Worm (Caenorhabditis elegans) whole organism, young adult: Measurements from ENCODE around the gene col-109.

Experiments used
- B0336.3 ChIP-seq: fragments of 200-800 bp; sonication (Bioruptor generic); IDR thresholded peaks from 2 replicates; pipeline ENCODE4 v1.3.6; 2022; ENCODE audit warnings: missing genetic modification characterization, missing compliant biosample characterization
- F57C9.4 ChIP-seq: sonication (generic microtip); optimal IDR thresholded peaks from 2 replicates; lab custom pipeline; 2017; ENCODE audit warnings: mild to moderate bottlenecking, missing genetic modification characterization, missing compliant biosample characterization
- K12H6.12 ChIP-seq: fragments of 200-800 bp; sonication (Bioruptor generic); optimal IDR thresholded peaks from 2 replicates; lab custom pipeline; 2018; ENCODE audit warnings: mild to moderate bottlenecking, missing genetic modification characterization, missing compliant biosample characterization
- T07F8.4 ChIP-seq: sonication (generic microtip); optimal IDR thresholded peaks from 2 replicates; lab custom pipeline; 2016; ENCODE audit warnings: mild to moderate bottlenecking, missing genetic modification characterization, moderate library complexity, missing compliant biosample characterization
- akir-1 ChIP-seq: fragments of 200-800 bp; sonication (Bioruptor generic); optimal IDR thresholded peaks from 2 replicates; lab custom pipeline; 2018; ENCODE audit warnings: mild to moderate bottlenecking, missing genetic modification characterization, moderate library complexity, missing compliant biosample characterization
- atf-7 ChIP-seq: sonication (generic microtip); optimal IDR thresholded peaks from 2 replicates; lab custom pipeline; 2017; ENCODE audit warnings: mild to moderate bottlenecking, missing genetic modification characterization, missing compliant biosample characterization
- cebp-1 ChIP-seq, 2 experiments: fragments of 200-800 bp in 1 of 2; sonication (Bioruptor generic) in 1 of 2; sonication (generic microtip) in 1 of 2; IDR thresholded peaks in 1 of 2; optimal IDR thresholded peaks in 1 of 2; 2 replicates each; pipeline versions ENCODE4 v1.3.6 to Lab custom; 2017 to 2022; ENCODE audit warnings: missing compliant biosample characterization in 2 of 2, missing genetic modification characterization in 2 of 2, mild to moderate bottlenecking in 1 of 2, missing genetic modification reagents in 1 of 2, moderate library complexity in 1 of 2
- cebp-2 ChIP-seq: fragments of 200-800 bp; sonication (Bioruptor generic); IDR thresholded peaks from 2 replicates; pipeline ENCODE4 v1.3.6; 2022; ENCODE audit warnings: missing genetic modification characterization, missing compliant biosample characterization
- ceh-27 ChIP-seq: fragments of 200-800 bp; sonication (Bioruptor generic); optimal IDR thresholded peaks from 2 replicates; lab custom pipeline; 2018; ENCODE audit warnings: mild to moderate bottlenecking, missing genetic modification characterization, moderate library complexity, missing compliant biosample characterization
- chd-7 ChIP-seq: sonication (generic microtip); optimal IDR thresholded peaks from 2 replicates; lab custom pipeline; 2016; ENCODE audit warnings: mild to moderate bottlenecking, missing genetic modification characterization, moderate library complexity, missing compliant biosample characterization
- die-1 ChIP-seq: sonication (generic microtip); optimal IDR thresholded peaks from 2 replicates; lab custom pipeline; 2016; ENCODE audit warnings: missing genotype, mild to moderate bottlenecking, missing genetic modification characterization, missing compliant biosample characterization
- dox-1 ChIP-seq: fragments of 200-800 bp; sonication (Bioruptor generic); IDR thresholded peaks from 2 replicates; pipeline ENCODE4 v1.3.6; 2022; ENCODE audit warnings: missing genetic modification reagents, missing genetic modification characterization, missing compliant biosample characterization
- dpff-1 ChIP-seq: sonication (generic microtip); optimal IDR thresholded peaks from 2 replicates; lab custom pipeline; 2017; ENCODE audit warnings: mild to moderate bottlenecking, missing genetic modification characterization, missing compliant biosample characterization
- egrh-3 ChIP-seq: fragments of 200-800 bp; sonication (Bioruptor generic); IDR thresholded peaks from 2 replicates; pipeline ENCODE4 v1.3.6; 2022; ENCODE audit warnings: missing genetic modification reagents, missing genetic modification characterization, missing compliant biosample characterization
- gei-17 ChIP-seq: fragments of 200-800 bp; sonication (Bioruptor generic); optimal IDR thresholded peaks from 2 replicates; lab custom pipeline; 2018; ENCODE audit warnings: mild to moderate bottlenecking, missing genetic modification characterization, missing compliant biosample characterization
- lag-1 ChIP-seq: fragments of 200-800 bp; sonication (Bioruptor generic); IDR thresholded peaks from 2 replicates; pipeline ENCODE4 v1.3.6; 2022; ENCODE audit warnings: missing genetic modification reagents, missing genetic modification characterization, missing compliant biosample characterization
- lin-26 ChIP-seq: fragments of 200-800 bp; sonication (Bioruptor generic); IDR thresholded peaks from 2 replicates; pipeline ENCODE4 v1.3.6; 2022; ENCODE audit warnings: missing genetic modification reagents, missing genetic modification characterization, missing compliant biosample characterization
- lin-35 ChIP-seq, 3 experiments: fragments of 150-350 bp in 2 of 3; sonication (generic microtip) in 1 of 3; optimal IDR thresholded peaks; 2 replicates each; lab custom pipeline; 2014 to 2018; ENCODE audit warnings: missing biosample characterization in 3 of 3, missing genetic modification characterization in 3 of 3, missing genetic modification reagents in 3 of 3
- lin-40 ChIP-seq: sonication (generic microtip); optimal IDR thresholded peaks from 2 replicates; lab custom pipeline; 2016; ENCODE audit warnings: missing genetic modification characterization, mild to moderate bottlenecking, missing compliant biosample characterization, missing genotype, missing genetic modification reagents
- lir-1 ChIP-seq: fragments of 200-800 bp; sonication (Bioruptor generic); conservative IDR thresholded peaks from 2 replicates; pipeline ENCODE4 v1.3.6; 2022; ENCODE audit warnings: missing genetic modification reagents, missing genetic modification characterization, missing compliant biosample characterization
- madf-6 ChIP-seq: fragments of 200-800 bp; sonication (Bioruptor generic); IDR thresholded peaks from 2 replicates; pipeline ENCODE4 v1.3.6; 2022; ENCODE audit warnings: missing genetic modification reagents, missing genetic modification characterization, missing compliant biosample characterization
- mcd-1 ChIP-seq: fragments of 200-800 bp; sonication (Bioruptor generic); IDR thresholded peaks from 2 replicates; pipeline ENCODE4 v1.3.6; 2022; ENCODE audit warnings: missing genetic modification reagents, missing genetic modification characterization, missing compliant biosample characterization
- mel-28 ChIP-seq: sonication (generic microtip); optimal IDR thresholded peaks from 2 replicates; lab custom pipeline; 2016; ENCODE audit warnings: borderline replicate concordance, mild to moderate bottlenecking, missing genetic modification characterization, missing compliant biosample characterization
- nfya-1 ChIP-seq: sonication (generic microtip); optimal IDR thresholded peaks from 2 replicates; lab custom pipeline; 2017; ENCODE audit warnings: antibody characterized with exemption, missing compliant biosample characterization, missing genetic modification characterization, borderline replicate concordance; ENCODE audit not compliant: insufficient read depth
- nhr-120 ChIP-seq: fragments of 200-800 bp; sonication (Bioruptor generic); IDR thresholded peaks from 2 replicates; pipeline ENCODE4 v1.3.6; 2022; ENCODE audit warnings: missing genetic modification characterization, missing compliant biosample characterization
- rcor-1 ChIP-seq: fragments of 200-800 bp; sonication (Bioruptor generic); IDR thresholded peaks from 2 replicates; pipeline ENCODE4 v1.3.6; 2022; ENCODE audit warnings: missing genetic modification reagents, missing genetic modification characterization, missing compliant biosample characterization
- sdz-38 ChIP-seq: sonication (generic microtip); optimal IDR thresholded peaks from 2 replicates; lab custom pipeline; 2016; ENCODE audit warnings: missing genotype, missing genetic modification characterization, missing compliant biosample characterization
- snpc-4 ChIP-seq, 5 experiments: fragments of 150-350 bp in 1 of 5; sonication (generic microtip) in 4 of 5; optimal IDR thresholded peaks; 2 replicates each; lab custom pipeline; 2014 to 2018; ENCODE audit warnings: missing genetic modification characterization in 5 of 5, missing biosample characterization in 3 of 5, antibody characterized with exemption in 2 of 5, mild to moderate bottlenecking in 2 of 5, missing compliant biosample characterization in 2 of 5, missing genotype in 2 of 5, moderate library complexity in 2 of 5, missing genetic modification reagents in 1 of 5
- zfh-2 ChIP-seq: fragments of 200-800 bp; sonication (Bioruptor generic); conservative IDR thresholded peaks from 2 replicates; pipeline ENCODE4 v1.3.6; 2022; ENCODE audit warnings: missing genetic modification reagents, missing genetic modification characterization, missing compliant biosample characterization
- ztf-22 ChIP-seq: fragments of 200-800 bp; sonication (Bioruptor generic); optimal IDR thresholded peaks from 2 replicates; lab custom pipeline; 2018; ENCODE audit warnings: mild to moderate bottlenecking, missing genetic modification characterization, moderate library complexity, missing compliant biosample characterization

col-109 gene

ce11 chrIV:1826737-1827136, 6.7 kb upstream of the col-109 start:
- TF ChIP-seq lin-35 (GFP tag; optimal IDR thresholded peaks at IDR 0.05; lab: Kevin White, UChicago) (peak in 1 of 3 experiments; percentile 7), ztf-22 (GFP tag; lab: Kevin White, UChicago) (no peak), akir-1 (no peak), atf-7 (no peak), F57C9.4 (tag; lab: Kevin White, UChicago) (no peak), cebp-2 (no peak)

ce11 chrIV:1825789-1826188, 5.7 kb upstream of the col-109 start:
- TF ChIP-seq zfh-2 (GFP tag; lab: Robert Waterston, UW), result peak; percentile 89
- TF ChIP-seq nhr-120 (GFP tag; lab: Robert Waterston, UW), result no peak
- TF ChIP-seq dox-1 (GFP tag; lab: Robert Waterston, UW), result no peak
- TF ChIP-seq egrh-3 (GFP tag; lab: Robert Waterston, UW), result peak; percentile 77; the same call in 1 of the 2 replicates
- TF ChIP-seq nfya-1, result no peak
- TF ChIP-seq, all 124 proteins: peak for 2

ce11 chrIV:1824065-1824531, 4.0 kb upstream of the col-109 start, which contains the start of gene cmk-1:
cmk-1 (plus strand) TSS chrIV:1824481.
- TF ChIP-seq mcd-1 (GFP tag; lab: Robert Waterston, UW) (peak; percentile 27; the same call in 1 of the 2 replicates), rcor-1 (GFP tag; lab: Robert Waterston, UW) (0 out of 2 replicates have a peak, but pooled peaks have one; percentile 7), mel-28 (tag; lab: Kevin White, UChicago) (no peak), egrh-3 (GFP tag; lab: Robert Waterston, UW) (peak; percentile 31), nfya-1 (no peak), lir-1 (GFP tag; lab: Robert Waterston, UW) (no peak), ceh-27 (GFP tag; lab: Kevin White, UChicago) (peak; percentile 51), lag-1 (no peak), B0336.3 (GFP tag; lab: Robert Waterston, UW) (peak; percentile 15; the same call in 1 of the 2 replicates), lin-40 (tag; lab: Kevin White, UChicago) (peak; percentile 34), cebp-1 (GFP tag; IDR thresholded peaks at IDR 0.05; lab: Robert Waterston, UW) (no peak), cebp-1 (tag; optimal IDR thresholded peaks at IDR 0.05; lab: Kevin White, UChicago) (peak; percentile 53), dox-1 (GFP tag; lab: Robert Waterston, UW) (0 out of 2 replicates have a peak, but pooled peaks have one; percentile 10), chd-7 (tag; lab: Kevin White, UChicago) (no peak), K12H6.12 (peak; percentile 69), zfh-2 (GFP tag; lab: Robert Waterston, UW) (peak; percentile 96), snpc-4 (GFP tag; optimal IDR thresholded peaks at IDR 0.05; lab: Kevin White, UChicago) (no peak), snpc-4 (tag; optimal IDR thresholded peaks at IDR 0.05; lab: Kevin White, UChicago) (peak in 1 of 4 experiments; percentile 17)

- TF ChIP-seq gei-17 (GFP tag; lab: Kevin White, UChicago) (no peak), rcor-1 (GFP tag; lab: Robert Waterston, UW) (no peak), lin-26 (GFP tag; lab: Robert Waterston, UW) (no peak), die-1 (tag; lab: Kevin White, UChicago) (no peak)
- TF ChIP-seq, all 124 proteins: peak for 0
These were observed 1.5 kb upstream of the col-109 start, which contains the start of gene Y38C1BA.4 for ce11 chrIV:1821550-1821949. Y38C1BA.4 (plus strand) TSS chrIV:1821850.

- TF ChIP-seq egrh-3 (GFP tag; lab: Robert Waterston, UW) (peak; percentile 76), zfh-2 (GFP tag; lab: Robert Waterston, UW) (peak; percentile 91), dpff-1 (tag; lab: Kevin White, UChicago) (no peak), T07F8.4 (tag; lab: Kevin White, UChicago) (no peak), mcd-1 (GFP tag; lab: Robert Waterston, UW) (no peak), sdz-38 (tag; lab: Kevin White, UChicago) (no peak), madf-6 (GFP tag; lab: Robert Waterston, UW) (no peak)
These were observed 1.5 kb downstream of the col-109 start for ce11 chrIV:1818467-1819076.
